Fruit fly (Drosophila melanogaster) whole organism: ENCODE measurements around the gene CG5641.

Experiments
- CG8478 ChIP-seq: fragments of >200 bp; optimal IDR thresholded peaks from 2 replicates; lab custom pipeline; 2018; ENCODE audit warnings: inconsistent platforms
- Dll ChIP-seq: fragments of >200 bp; optimal IDR thresholded peaks from 2 replicates; lab custom pipeline; 2017
- EcR ChIP-seq, 2 experiments: fragments of >200 bp; optimal IDR thresholded peaks; 2 replicates each; lab custom pipeline; 2017; ENCODE audit warnings: missing biosample characterization in 2 of 2, missing genetic modification characterization in 2 of 2, missing genetic modification reagents in 2 of 2
- pan ChIP-seq: fragments of >200 bp; optimal IDR thresholded peaks from 2 replicates; lab custom pipeline; 2017
- psq ChIP-seq: fragments of >200 bp; optimal IDR thresholded peaks from 2 replicates; lab custom pipeline; 2017
- usp ChIP-seq: fragments of >200 bp; optimal IDR thresholded peaks from 2 replicates; lab custom pipeline; 2017; ENCODE audit warnings: missing biosample characterization, missing genetic modification characterization, mixed read lengths

dm6 chr3R:12451888-12452514 lies 22.9 kb upstream of the CG5641 start, which contains the start of gene CG5509:
- TF ChIP-seq pan (no peak), Dll (no peak), CG8478 (no peak), psq (lab: Kevin White, UChicago) (no peak), usp (no peak), EcR (GFP tag; optimal IDR thresholded peaks at IDR 0.05; lab: Kevin White, UChicago) (no peak)
